Worm (Caenorhabditis elegans): ENCODE results near the gene H42K12.3.

ce11 chrX:1272539-1272938, 38.7 kb upstream of the H42K12.3 start, which contains the start of gene C52B11.5:
- no peak for TF ChIP-seq snpc-4 (tag; optimal IDR thresholded peaks at IDR 0.05)
- peak; percentile 95 for TF ChIP-seq dmd-6 (GFP tag; IDR thresholded peaks at IDR 0.05)
- no peak for TF ChIP-seq mdl-1 (tag; optimal IDR thresholded peaks at IDR 0.05)
- peak; percentile 48 for TF ChIP-seq nhr-6 (tag; optimal IDR thresholded peaks at IDR 0.05)
- no peak for TF ChIP-seq F37D6.2 (tag; optimal IDR thresholded peaks at IDR 0.05)
- peak; percentile 99 for TF ChIP-seq pqm-1 (tag; optimal IDR thresholded peaks at IDR 0.05)
- peak; percentile 96 for TF ChIP-seq php-3 (GFP tag; IDR thresholded peaks at IDR 0.05)
- TF ChIP-seq ztf-11 (tag; optimal IDR thresholded peaks at IDR 0.05) = no peak
- TF ChIP-seq F49E8.2 (tag; optimal IDR thresholded peaks at IDR 0.05; ENCODE audit: borderline replicate concordance) = no peak
- TF ChIP-seq zfp-3 (GFP tag; conservative IDR thresholded peaks at IDR 0.05) = no peak
- TF ChIP-seq mep-1 (tag; optimal IDR thresholded peaks at IDR 0.05) = peak; percentile 57
- TF ChIP-seq fkh-10 (GFP tag; optimal IDR thresholded peaks at IDR 0.05) = no peak

All from whole organism, L4 larva.